Worm (Caenorhabditis elegans): ENCODE data around the gene smf-3.

The smf-3 gene

ce11 chrIV:2618611-2619010, at the start of gene smf-3:
TSS of gene smf-3 (plus strand) at chrIV:2618869.
- TF ChIP-seq ceh-36 (tag; optimal IDR thresholded peaks at IDR 0.05), result no peak
- no peak for TF ChIP-seq tbx-37 (GFP tag; conservative IDR thresholded peaks at IDR 0.05)
- TF ChIP-seq aly-1 (tag; optimal IDR thresholded peaks at IDR 0.05), result no peak
- no peak for TF ChIP-seq tbx-11 (GFP tag; IDR thresholded peaks at IDR 0.05)
- no peak for TF ChIP-seq ets-7 (tag; optimal IDR thresholded peaks at IDR 0.05)
- TF ChIP-seq hmg-4 (GFP tag; optimal IDR thresholded peaks at IDR 0.05), result no peak
- no peak for TF ChIP-seq hmbx-1 (tag; optimal IDR thresholded peaks at IDR 0.05)
- no peak for TF ChIP-seq pes-1 (GFP tag; IDR thresholded peaks at IDR 0.05)
- TF ChIP-seq ceh-13 (GFP tag; optimal IDR thresholded peaks at IDR 0.05), result no peak
- no peak for TF ChIP-seq B0310.2 (tag; optimal IDR thresholded peaks at IDR 0.05)
- no peak for TF ChIP-seq ama-1 (optimal IDR thresholded peaks at IDR 0.05)

- TF ChIP-seq tra-4 (tag; optimal IDR thresholded peaks at IDR 0.05) (no peak), ama-1 (optimal IDR thresholded peaks at IDR 0.05) (no peak), tbx-11 (GFP tag; IDR thresholded peaks at IDR 0.05) (no peak), ceh-13 (GFP tag; optimal IDR thresholded peaks at IDR 0.05) (no peak), hnd-1 (tag; optimal IDR thresholded peaks at IDR 0.05) (no peak), F13C5.2 (tag; optimal IDR thresholded peaks at IDR 0.05) (no peak), aly-1 (tag; optimal IDR thresholded peaks at IDR 0.05) (no peak), sea-1 (GFP tag; conservative IDR thresholded peaks at IDR 0.05) (no peak), scrt-1 (GFP tag; IDR thresholded peaks at IDR 0.05) (no peak), hmg-4 (GFP tag; optimal IDR thresholded peaks at IDR 0.05) (no peak), tbx-37 (GFP tag; conservative IDR thresholded peaks at IDR 0.05) (no peak), ceh-36 (tag; optimal IDR thresholded peaks at IDR 0.05) (no peak), pes-1 (GFP tag; IDR thresholded peaks at IDR 0.05) (no peak), hmbx-1 (tag; optimal IDR thresholded peaks at IDR 0.05) (no peak), ets-7 (tag; optimal IDR thresholded peaks at IDR 0.05) (no peak), B0310.2 (tag; optimal IDR thresholded peaks at IDR 0.05) (no peak), flt-1 (GFP tag; IDR thresholded peaks at IDR 0.05) (no peak)
Observed at ce11 chrIV:2572107-2572506, 46.6 kb upstream of the smf-3 start, which contains the start of gene Y69A2AR.51. TSS of gene Y69A2AR.51 (plus strand) at chrIV:2572407.

- TF ChIP-seq flt-1 (GFP tag; IDR thresholded peaks at IDR 0.05), result no peak
- no peak for TF ChIP-seq hmbx-1 (tag; optimal IDR thresholded peaks at IDR 0.05)
- TF ChIP-seq F13C5.2 (tag; optimal IDR thresholded peaks at IDR 0.05), result no peak
- no peak for TF ChIP-seq tbx-37 (GFP tag; conservative IDR thresholded peaks at IDR 0.05)
- TF ChIP-seq scrt-1 (GFP tag; IDR thresholded peaks at IDR 0.05), result no peak
- no peak for TF ChIP-seq pes-1 (GFP tag; IDR thresholded peaks at IDR 0.05)
Observed at ce11 chrIV:2573122-2573521, 45.5 kb upstream of the smf-3 start.

- no peak for TF ChIP-seq ceh-13 (GFP tag; optimal IDR thresholded peaks at IDR 0.05)
- TF ChIP-seq aly-1 (tag; optimal IDR thresholded peaks at IDR 0.05), result no peak
- TF ChIP-seq flt-1 (GFP tag; IDR thresholded peaks at IDR 0.05), result no peak
- no peak for TF ChIP-seq scrt-1 (GFP tag; IDR thresholded peaks at IDR 0.05)
- TF ChIP-seq hmbx-1 (tag; optimal IDR thresholded peaks at IDR 0.05), result no peak
- TF ChIP-seq sea-1 (GFP tag; conservative IDR thresholded peaks at IDR 0.05), result no peak
- TF ChIP-seq pes-1 (GFP tag; IDR thresholded peaks at IDR 0.05), result no peak
- TF ChIP-seq hmg-4 (GFP tag; optimal IDR thresholded peaks at IDR 0.05), result no peak
- no peak for TF ChIP-seq tbx-37 (GFP tag; conservative IDR thresholded peaks at IDR 0.05)
- no peak for TF ChIP-seq tra-4 (tag; optimal IDR thresholded peaks at IDR 0.05)
Observed at ce11 chrIV:2581483-2581882, 37.2 kb upstream of the smf-3 start, which contains the start of gene nhr-242. TSS of gene nhr-242 (minus strand) at chrIV:2581583.

ce11 chrIV:2597417-2597816, 21.3 kb upstream of the smf-3 start, which contains the start of gene Y69A2AR.47:
TSS of gene Y69A2AR.47 (plus strand) at chrIV:2597717.
- TF ChIP-seq hmbx-1 (tag; optimal IDR thresholded peaks at IDR 0.05), result no peak
- no peak for TF ChIP-seq tbx-37 (GFP tag; conservative IDR thresholded peaks at IDR 0.05)
- no peak for TF ChIP-seq sea-1 (GFP tag; conservative IDR thresholded peaks at IDR 0.05)
- TF ChIP-seq ama-1 (optimal IDR thresholded peaks at IDR 0.05), result no peak
- no peak for TF ChIP-seq tra-4 (tag; optimal IDR thresholded peaks at IDR 0.05)
- TF ChIP-seq scrt-1 (GFP tag; IDR thresholded peaks at IDR 0.05), result no peak

ce11 chrIV:2599634-2600033, 19.0 kb upstream of the smf-3 start:
- TF ChIP-seq pes-1 (GFP tag; IDR thresholded peaks at IDR 0.05) (no peak), sea-1 (GFP tag; conservative IDR thresholded peaks at IDR 0.05) (no peak), F13C5.2 (tag; optimal IDR thresholded peaks at IDR 0.05) (peak; percentile 21), tbx-37 (GFP tag; conservative IDR thresholded peaks at IDR 0.05) (no peak), hmg-4 (GFP tag; optimal IDR thresholded peaks at IDR 0.05) (no peak)

ce11 chrIV:2600841-2601240, 17.8 kb upstream of the smf-3 start, which contains the start of gene epg-9:
TSS of gene epg-9 (plus strand) at chrIV:2601141.
- TF ChIP-seq B0310.2 (tag; optimal IDR thresholded peaks at IDR 0.05), result no peak
- TF ChIP-seq scrt-1 (GFP tag; IDR thresholded peaks at IDR 0.05), result no peak
- TF ChIP-seq sea-1 (GFP tag; conservative IDR thresholded peaks at IDR 0.05), result no peak
- no peak for TF ChIP-seq aly-1 (tag; optimal IDR thresholded peaks at IDR 0.05)
- TF ChIP-seq hmg-4 (GFP tag; optimal IDR thresholded peaks at IDR 0.05), result no peak
- TF ChIP-seq ceh-36 (tag; optimal IDR thresholded peaks at IDR 0.05), result no peak
- no peak for TF ChIP-seq pes-1 (GFP tag; IDR thresholded peaks at IDR 0.05)
- no peak for TF ChIP-seq tra-4 (tag; optimal IDR thresholded peaks at IDR 0.05)
- no peak for TF ChIP-seq tbx-37 (GFP tag; conservative IDR thresholded peaks at IDR 0.05)
- TF ChIP-seq hnd-1 (tag; optimal IDR thresholded peaks at IDR 0.05), result no peak
- TF ChIP-seq flt-1 (GFP tag; IDR thresholded peaks at IDR 0.05), result no peak
- no peak for TF ChIP-seq hmbx-1 (tag; optimal IDR thresholded peaks at IDR 0.05)
- no peak for TF ChIP-seq ets-7 (tag; optimal IDR thresholded peaks at IDR 0.05)
- TF ChIP-seq ama-1 (optimal IDR thresholded peaks at IDR 0.05), result no peak
- TF ChIP-seq F13C5.2 (tag; optimal IDR thresholded peaks at IDR 0.05), result no peak
- no peak for TF ChIP-seq ceh-13 (GFP tag; optimal IDR thresholded peaks at IDR 0.05)

All from whole organism, early embryonic.